Fruit fly (Drosophila melanogaster) whole organism, embryonic: Measurements from ENCODE around the gene CG17327.

Source experiments
- ATbp ChIP-seq: fragments of 200-800 bp; sonication (Bioruptor generic); optimal IDR thresholded peaks from 2 replicates; lab custom pipeline; 2017; ENCODE audit warnings: missing biosample characterization, mild to moderate bottlenecking, missing genetic modification characterization, missing genetic modification reagents
- Bgb ChIP-seq: fragments of 200-800 bp; sonication (Bioruptor generic); IDR thresholded peaks from 2 replicates; pipeline ENCODE4 v1.3.6; 2022; ENCODE audit warnings: missing biosample characterization, missing genetic modification characterization; ENCODE audit not compliant: partially characterized antibody
- CG10147 ChIP-seq: fragments of 200-800 bp; sonication (Bioruptor generic); optimal IDR thresholded peaks from 2 replicates; lab custom pipeline; 2019; ENCODE audit warnings: missing biosample characterization, mild to moderate bottlenecking, missing genetic modification characterization, moderate library complexity
- CG10321 ChIP-seq: fragments of 200-800 bp; sonication (Bioruptor generic); IDR thresholded peaks from 2 replicates; pipeline ENCODE4 v1.3.6; 2022; ENCODE audit warnings: missing biosample characterization, missing genetic modification characterization
- CG12071 ChIP-seq: fragments of 200-800 bp; sonication (Bioruptor generic); optimal IDR thresholded peaks from 3 replicates; lab custom pipeline; 2018; ENCODE audit warnings: missing biosample characterization, mild to moderate bottlenecking, missing genetic modification characterization
- CG12659 ChIP-seq: fragments of 200-800 bp; sonication (Bioruptor generic); optimal IDR thresholded peaks from 3 replicates; lab custom pipeline; 2017; ENCODE audit warnings: mild to moderate bottlenecking, missing biosample characterization, missing genetic modification reagents, missing genetic modification characterization
- CG13775 ChIP-seq: fragments of 200-800 bp; sonication (Bioruptor generic); optimal IDR thresholded peaks from 3 replicates; lab custom pipeline; 2017; ENCODE audit warnings: missing biosample characterization, mild to moderate bottlenecking, missing genetic modification characterization
- CG14667 ChIP-seq: fragments of 200-800 bp; sonication (Bioruptor generic); IDR thresholded peaks from 2 replicates; pipeline ENCODE4 v1.3.6; 2022; ENCODE audit warnings: missing biosample characterization, missing genetic modification characterization
- CG17612 ChIP-seq: fragments of 200-800 bp; sonication (Bioruptor generic); IDR thresholded peaks from 2 replicates; pipeline ENCODE4 v1.3.6; 2022; ENCODE audit warnings: missing biosample characterization, missing genetic modification characterization
- CG2889 ChIP-seq: fragments of 200-800 bp; sonication (Bioruptor generic); IDR thresholded peaks from 3 replicates; pipeline ENCODE4 v1.3.6; 2022; ENCODE audit warnings: missing biosample characterization, missing genetic modification characterization
- CG31224 ChIP-seq: fragments of 200-800 bp; sonication (Bioruptor generic); IDR thresholded peaks from 2 replicates; pipeline ENCODE4 v1.3.6; 2022; ENCODE audit warnings: missing biosample characterization, missing genetic modification characterization
- CG4282 ChIP-seq: fragments of 200-800 bp; sonication (Bioruptor generic); optimal IDR thresholded peaks from 2 replicates; lab custom pipeline; 2016; ENCODE audit warnings: missing biosample characterization, missing genetic modification characterization
- CG4617 ChIP-seq: fragments of 200-800 bp; sonication (Bioruptor generic); optimal IDR thresholded peaks from 3 replicates; lab custom pipeline; 2016; ENCODE audit warnings: missing biosample characterization, missing genetic modification characterization, borderline replicate concordance
- CG4820 ChIP-seq: fragments of 200-800 bp; sonication (Bioruptor generic); optimal IDR thresholded peaks from 3 replicates; lab custom pipeline; 2016; ENCODE audit warnings: missing biosample characterization, missing genetic modification characterization
- CG4854 ChIP-seq: fragments of 200-800 bp; sonication (Bioruptor generic); optimal IDR thresholded peaks from 2 replicates; lab custom pipeline; 2016; ENCODE audit warnings: missing biosample characterization, missing genetic modification characterization, inconsistent platforms
- CG7839 ChIP-seq: fragments of 200-800 bp; sonication (Bioruptor generic); optimal IDR thresholded peaks from 3 replicates; lab custom pipeline; 2018; ENCODE audit warnings: missing biosample characterization, mild to moderate bottlenecking, missing genetic modification characterization, moderate library complexity
- CG7928 ChIP-seq: fragments of 200-800 bp; sonication (Bioruptor generic); optimal IDR thresholded peaks from 2 replicates; lab custom pipeline; 2017; ENCODE audit warnings: missing biosample characterization, mild to moderate bottlenecking, missing genetic modification characterization
- CG8924 ChIP-seq: fragments of 200-800 bp; optimal IDR thresholded peaks from 3 replicates; lab custom pipeline; 2019; ENCODE audit warnings: missing biosample characterization, mild to moderate bottlenecking, missing genetic modification characterization, moderate library complexity
- CG9437 ChIP-seq: fragments of 200-800 bp; sonication (Bioruptor generic); optimal IDR thresholded peaks from 2 replicates; lab custom pipeline; 2018; ENCODE audit warnings: missing biosample characterization, mild to moderate bottlenecking, missing genetic modification characterization
- CG9797 ChIP-seq: fragments of 200-800 bp; sonication (Bioruptor generic); optimal IDR thresholded peaks from 3 replicates; lab custom pipeline; 2018; ENCODE audit warnings: missing biosample characterization, mild to moderate bottlenecking, missing genetic modification characterization
- CG9817 ChIP-seq: fragments of 200-800 bp; sonication (Bioruptor generic); optimal IDR thresholded peaks from 2 replicates; lab custom pipeline; 2018; ENCODE audit warnings: missing biosample characterization, mild to moderate bottlenecking, missing genetic modification characterization, moderate library complexity
- CG9876 ChIP-seq: fragments of 200-800 bp; sonication (Bioruptor generic); optimal IDR thresholded peaks from 2 replicates; lab custom pipeline; 2016; ENCODE audit warnings: missing biosample characterization, missing genetic modification characterization
- CTCF ChIP-seq: fragments of 200-800 bp; sonication (Bioruptor generic); optimal IDR thresholded peaks from 2 replicates; lab custom pipeline; 2017; ENCODE audit warnings: missing biosample characterization, mild to moderate bottlenecking, missing genetic modification characterization, moderate library complexity
- D19B ChIP-seq: fragments of 200-800 bp; sonication (Bioruptor generic); optimal IDR thresholded peaks from 2 replicates; lab custom pipeline; 2017; ENCODE audit warnings: missing biosample characterization, mild to moderate bottlenecking, missing genetic modification characterization
- Fer3 ChIP-seq: fragments of 200-800 bp; sonication (Bioruptor generic); optimal IDR thresholded peaks from 2 replicates; lab custom pipeline; 2018; ENCODE audit warnings: missing biosample characterization, mild to moderate bottlenecking, missing genetic modification characterization, moderate library complexity
- Hey ChIP-seq: fragments of 200-800 bp; sonication (Bioruptor generic); optimal IDR thresholded peaks from 3 replicates; lab custom pipeline; 2018; ENCODE audit warnings: missing biosample characterization, mild to moderate bottlenecking, missing genetic modification characterization
- Hr3 ChIP-seq: fragments of 200-800 bp; sonication (Bioruptor generic); optimal IDR thresholded peaks from 3 replicates; lab custom pipeline; 2016; ENCODE audit warnings: missing biosample characterization, missing genetic modification characterization
- Hr39 ChIP-seq: fragments of >200 bp; optimal IDR thresholded peaks from 2 replicates; lab custom pipeline; 2017
- Hr51 ChIP-seq, 2 experiments: fragments of 200-800 bp; sonication (Bioruptor generic); optimal IDR thresholded peaks; 2 replicates in 1 of 2; 3 replicates in 1 of 2; lab custom pipeline; 2016 to 2018; ENCODE audit warnings: missing biosample characterization in 2 of 2, missing genetic modification characterization in 2 of 2, mild to moderate bottlenecking in 1 of 2, moderate library complexity in 1 of 2
- NC2α ChIP-seq: fragments of 200-800 bp; sonication (Bioruptor generic); optimal IDR thresholded peaks from 2 replicates; lab custom pipeline; 2016; ENCODE audit warnings: missing biosample characterization, missing genetic modification characterization
- Sry-β ChIP-seq: fragments of 200-800 bp; sonication (Bioruptor generic); optimal IDR thresholded peaks from 2 replicates; lab custom pipeline; 2018; ENCODE audit warnings: missing biosample characterization, mild to moderate bottlenecking, missing genetic modification characterization, moderate library complexity
- ac ChIP-seq: fragments of 200-800 bp; sonication (Bioruptor generic); optimal IDR thresholded peaks from 3 replicates; lab custom pipeline; 2017; ENCODE audit warnings: missing biosample characterization, mild to moderate bottlenecking, missing genetic modification characterization
- ara ChIP-seq: fragments of 200-800 bp; sonication (Bioruptor generic); IDR thresholded peaks from 2 replicates; pipeline ENCODE4 v1.3.6; 2022; ENCODE audit warnings: missing biosample characterization, missing genetic modification characterization
- dmrt99B ChIP-seq: fragments of 200-800 bp; sonication (Bioruptor generic); optimal IDR thresholded peaks from 2 replicates; lab custom pipeline; 2018; ENCODE audit warnings: missing biosample characterization, mild to moderate bottlenecking, missing genetic modification characterization, moderate library complexity
- ems ChIP-seq: fragments of 200-800 bp; sonication (Bioruptor generic); optimal IDR thresholded peaks from 3 replicates; lab custom pipeline; 2016; ENCODE audit warnings: missing biosample characterization, missing genetic modification characterization
- ewg ChIP-seq: fragments of 200-800 bp; sonication (Bioruptor generic); optimal IDR thresholded peaks from 3 replicates; lab custom pipeline; 2017; ENCODE audit warnings: mild to moderate bottlenecking, missing biosample characterization, missing genetic modification reagents, missing genetic modification characterization
- fd64A ChIP-seq: fragments of 200-800 bp; sonication (Bioruptor generic); optimal IDR thresholded peaks from 3 replicates; lab custom pipeline; 2018; ENCODE audit warnings: missing biosample characterization, mild to moderate bottlenecking, missing genetic modification characterization
- grau ChIP-seq: fragments of 200-800 bp; optimal IDR thresholded peaks from 3 replicates; lab custom pipeline; 2019; ENCODE audit warnings: missing biosample characterization, mild to moderate bottlenecking, missing genetic modification characterization, moderate library complexity
- lmd ChIP-seq: fragments of 200-800 bp; sonication (Bioruptor generic); IDR thresholded peaks from 2 replicates; pipeline ENCODE4 v1.3.6; 2022; ENCODE audit warnings: missing biosample characterization, missing genetic modification characterization
- nerfin-2 ChIP-seq: fragments of 200-800 bp; sonication (Bioruptor generic); IDR thresholded peaks from 2 replicates; pipeline ENCODE4 v1.3.6; 2022; ENCODE audit warnings: missing biosample characterization, missing genetic modification characterization; ENCODE audit not compliant: partially characterized antibody
- otp ChIP-seq: fragments of 200-800 bp; sonication (Bioruptor generic); IDR thresholded peaks from 3 replicates; pipeline ENCODE4, ENCODE4 v1.3.6; 2022; ENCODE audit warnings: missing biosample characterization, missing genetic modification characterization
- row ChIP-seq: fragments of 200-800 bp; sonication (Bioruptor generic); IDR thresholded peaks from 3 replicates; pipeline ENCODE4 v1.3.6; 2022; ENCODE audit warnings: missing biosample characterization, missing genetic modification characterization
- scrt ChIP-seq: fragments of 200-800 bp; sonication (Bioruptor generic); optimal IDR thresholded peaks from 2 replicates; lab custom pipeline; 2018; ENCODE audit warnings: missing biosample characterization, mild to moderate bottlenecking, missing genetic modification characterization, moderate library complexity
- slp2 ChIP-seq: fragments of 200-800 bp; sonication (Bioruptor generic); optimal IDR thresholded peaks from 2 replicates; lab custom pipeline; 2016; ENCODE audit warnings: missing biosample characterization, missing genetic modification characterization
- sob ChIP-seq: fragments of 200-800 bp; sonication (Bioruptor generic); IDR thresholded peaks from 2 replicates; pipeline ENCODE4 v1.3.6; 2022; ENCODE audit warnings: missing biosample characterization, missing genetic modification characterization
- sqz ChIP-seq: fragments of 200-800 bp; sonication (Bioruptor generic); optimal IDR thresholded peaks from 3 replicates; lab custom pipeline; 2018; ENCODE audit warnings: missing biosample characterization, mild to moderate bottlenecking, missing genetic modification characterization
- stwl ChIP-seq: fragments of 200-800 bp; sonication (Bioruptor generic); optimal IDR thresholded peaks from 3 replicates; lab custom pipeline; 2018; ENCODE audit warnings: missing biosample characterization, mild to moderate bottlenecking, missing genetic modification characterization, moderate library complexity
- toy ChIP-seq: fragments of 200-800 bp; sonication (Bioruptor generic); IDR thresholded peaks from 2 replicates; pipeline ENCODE4 v1.3.6; 2022; ENCODE audit warnings: missing biosample characterization, missing genetic modification characterization
- trem ChIP-seq: fragments of 200-800 bp; optimal IDR thresholded peaks from 3 replicates; lab custom pipeline; 2019; ENCODE audit warnings: missing biosample characterization, mild to moderate bottlenecking, missing genetic modification characterization, moderate library complexity
- zfh1 ChIP-seq: fragments of 200-800 bp; sonication (Bioruptor generic); IDR thresholded peaks from 3 replicates; pipeline ENCODE4 v1.3.6; 2022; ENCODE audit warnings: missing biosample characterization, missing genetic modification characterization

Gene CG17327

dm6 chr3R:13030257-13031173 is 33.0 kb upstream of the CG17327 start, which contains the start of the genes CG46281 and CG46280 (continued):
- TF ChIP-seq otp (GFP tag; lab: Robert Waterston, UW), result no peak
- no peak for TF ChIP-seq ems
- TF ChIP-seq CG12659 (GFP tag; lab: Kevin White, UChicago), result peak; percentile 70
- no peak for TF ChIP-seq ac (GFP tag; lab: Kevin White, UChicago)
- peak; percentile 76 for TF ChIP-seq CG4617 (GFP tag; lab: Kevin White, UChicago)
- TF ChIP-seq CG9876 (GFP tag; lab: Kevin White, UChicago), result no peak
- peak; percentile 97 for TF ChIP-seq stwl (tag; lab: Kevin White, UChicago)
- TF ChIP-seq sob (GFP tag; lab: Robert Waterston, UW), result peak; percentile 16; the same call in 1 of the 2 replicates
- no peak for TF ChIP-seq slp2 (GFP tag; lab: Kevin White, UChicago)
- TF ChIP-seq CG7839 (tag; lab: Kevin White, UChicago), result no peak
- TF ChIP-seq Fer3 (tag; lab: Kevin White, UChicago), result no peak
- TF ChIP-seq Hr51 (GFP tag; optimal IDR thresholded peaks at IDR 0.05; lab: Kevin White, UChicago), result peak in 1 of 2 experiments; percentile 11
- TF ChIP-seq zfh1, result no peak; the same call in 2 of the 3 replicates
- TF ChIP-seq CG12071 (GFP tag; lab: Kevin White, UChicago), result no peak
- no peak for TF ChIP-seq nerfin-2 (GFP tag; lab: Robert Waterston, UW)
- no peak for TF ChIP-seq fd64A (GFP tag; lab: Kevin White, UChicago)
- no peak for TF ChIP-seq ara (GFP tag; lab: Robert Waterston, UW)
- TF ChIP-seq CG4820 (GFP tag; lab: Kevin White, UChicago), result no peak
- TF ChIP-seq CG2889 (GFP tag; lab: Robert Waterston, UW), result no peak
- no peak for TF ChIP-seq lmd (GFP tag; lab: Robert Waterston, UW)
- TF ChIP-seq CG10321 (GFP tag; lab: Robert Waterston, UW), result no peak
- no peak for TF ChIP-seq CG14667 (GFP tag; lab: Robert Waterston, UW)
- TF ChIP-seq CTCF (GFP tag; lab: Kevin White, UChicago), result no peak
- no peak for TF ChIP-seq scrt (GFP tag; lab: Kevin White, UChicago)
- no peak for TF ChIP-seq CG7928 (GFP tag; lab: Kevin White, UChicago)
- no peak for TF ChIP-seq NC2α (GFP tag; lab: Kevin White, UChicago)
- TF ChIP-seq CG10147 (GFP tag; lab: Kevin White, UChicago), result no peak
- peak; percentile 76 for TF ChIP-seq trem (tag; lab: Kevin White, UChicago)
- 0 out of 2 replicates have a peak, but pooled peaks have one; percentile 28 for TF ChIP-seq Bgb (GFP tag; lab: Robert Waterston, UW)
- TF ChIP-seq Hr39 (lab: Kevin White, UChicago), result no peak
- TF ChIP-seq Hr3 (GFP tag; lab: Kevin White, UChicago), result peak; percentile 24
- TF ChIP-seq CG8924, result no peak
- no peak for TF ChIP-seq toy
- TF ChIP-seq CG9817 (tag; lab: Kevin White, UChicago), result no peak
- TF ChIP-seq CG9437 (GFP tag; lab: Kevin White, UChicago), result peak; percentile 6
- TF ChIP-seq D19B (GFP tag; lab: Kevin White, UChicago), result no peak
- no peak for TF ChIP-seq dmrt99B
- no peak for TF ChIP-seq CG31224 (GFP tag; lab: Robert Waterston, UW)
- peak; percentile 15 for TF ChIP-seq CG4854 (GFP tag; lab: Kevin White, UChicago)
- peak; percentile 71 for TF ChIP-seq CG9797 (GFP tag; lab: Kevin White, UChicago)
- no peak for TF ChIP-seq grau (tag; lab: Kevin White, UChicago)
- TF ChIP-seq CG13775 (GFP tag; lab: Kevin White, UChicago), result peak; percentile 30
- TF ChIP-seq CG4282 (GFP tag; lab: Kevin White, UChicago), result no peak
- no peak for TF ChIP-seq ewg (GFP tag; lab: Kevin White, UChicago)
- no peak for TF ChIP-seq CG17612 (GFP tag; lab: Robert Waterston, UW)
- TF ChIP-seq row, result peak; percentile 69
- TF ChIP-seq ATbp (GFP tag; lab: Kevin White, UChicago), result no peak
- TF ChIP-seq Sry-β (GFP tag; lab: Kevin White, UChicago), result peak; percentile 13
- TF ChIP-seq Hey (tag; lab: Kevin White, UChicago), result no peak
- TF ChIP-seq sqz (GFP tag; lab: Kevin White, UChicago), result no peak
